Worm (Caenorhabditis elegans) whole organism, L4 larva: Measurements from ENCODE around the gene srg-60.

ENCODE experiments used
- Y5F2A.4 ChIP-seq: fragments of 200-800 bp; sonication (Bioruptor generic); optimal IDR thresholded peaks from 2 replicates; lab custom pipeline; 2018; ENCODE audit warnings: mild to moderate bottlenecking, missing genetic modification characterization, missing compliant biosample characterization
- ceh-32 ChIP-seq: sonication (generic microtip); optimal IDR thresholded peaks from 2 replicates; lab custom pipeline; 2016; ENCODE audit warnings: mild to moderate bottlenecking, missing genetic modification characterization, missing compliant biosample characterization; ENCODE audit not compliant: poor library complexity
- ces-1 ChIP-seq: fragments of 150-350 bp; sonication (generic microtip); optimal IDR thresholded peaks from 4 replicates; lab custom pipeline; 2014; ENCODE audit warnings: missing biosample characterization, missing genetic modification reagents, missing genetic modification characterization
- dmd-6 ChIP-seq: fragments of 200-800 bp; sonication (Bioruptor generic); IDR thresholded peaks from 2 replicates; pipeline ENCODE4 v1.3.6; 2022; ENCODE audit warnings: missing genetic modification reagents, missing genetic modification characterization, missing compliant biosample characterization
- dve-1 ChIP-seq: sonication (generic microtip); optimal IDR thresholded peaks from 2 replicates; lab custom pipeline; 2017; ENCODE audit warnings: antibody characterized with exemption, mild to moderate bottlenecking, missing genetic modification characterization, missing compliant biosample characterization; ENCODE audit not compliant: insufficient read depth
- mdl-1 ChIP-seq, 2 experiments: fragments of 150-350 bp in 1 of 2; sonication (generic microtip) in 1 of 2; optimal IDR thresholded peaks; 2 replicates each; lab custom pipeline; 2014 to 2017; ENCODE audit warnings: missing biosample characterization in 2 of 2, missing genetic modification characterization in 2 of 2
- snpc-4 ChIP-seq: fragments of 150-350 bp; optimal IDR thresholded peaks from 2 replicates; lab custom pipeline; 2014; ENCODE audit warnings: missing biosample characterization, missing genetic modification characterization
- spr-3 ChIP-seq: fragments of 200-800 bp; sonication (Bioruptor generic); optimal IDR thresholded peaks from 2 replicates; lab custom pipeline; 2018; ENCODE audit warnings: mild to moderate bottlenecking, missing genetic modification characterization, missing compliant biosample characterization
- unc-62 ChIP-seq, 3 experiments: fragments of 150-350 bp in 1 of 3; sonication (generic microtip); optimal IDR thresholded peaks in 2 of 3; peaks in 1 of 3; 1 replicate in 1 of 3; 2 replicates in 2 of 3; lab custom pipeline; 2014 to 2017; ENCODE audit warnings: missing biosample characterization in 3 of 3, missing genetic modification characterization in 3 of 3, missing genetic modification reagents in 3 of 3, missing genotype in 1 of 3

DNA sequence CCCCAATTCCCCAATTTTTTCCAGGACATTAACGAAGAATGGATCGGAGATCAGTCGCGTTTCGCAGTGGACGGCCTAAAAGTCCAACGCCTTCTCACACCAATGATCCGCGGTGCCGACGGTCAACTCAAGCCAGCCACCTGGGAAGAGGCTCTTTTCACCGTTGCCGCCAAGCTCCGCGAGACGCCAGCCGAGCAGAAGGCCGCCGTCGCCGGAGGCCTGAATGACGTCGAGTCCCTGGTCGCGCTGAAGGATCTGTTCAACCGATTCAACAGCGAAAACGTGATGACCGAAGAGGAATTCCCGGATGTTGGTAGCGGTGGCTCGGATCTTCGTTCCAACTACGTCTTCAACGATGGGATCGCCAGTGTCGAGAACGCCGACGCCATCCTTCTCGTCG, 19.6 kb downstream of the srg-60 start:
- TF ChIP-seq dmd-6 (GFP tag; lab: Robert Waterston, UW) (no peak), ces-1 (GFP tag; lab: Kevin White, UChicago) (no peak), dve-1 (no peak), Y5F2A.4 (GFP tag; lab: Kevin White, UChicago) (no peak), spr-3 (GFP tag; lab: Kevin White, UChicago) (no peak), snpc-4 (tag; lab: Kevin White, UChicago) (no peak), unc-62 (GFP tag; optimal IDR thresholded peaks at IDR 0.05 in 1 of 2; lab: Kevin White, UChicago) (peak in 1 of 2 experiments; percentile 88), unc-62 (tag; optimal IDR thresholded peaks at IDR 0.05; lab: Kevin White, UChicago) (no peak), ceh-32 (tag; lab: Kevin White, UChicago) (no peak), mdl-1 (tag; optimal IDR thresholded peaks at IDR 0.05; lab: Kevin White, UChicago) (no peak)
